Worm (Caenorhabditis elegans): Measurements from ENCODE around the gene irld-65.

DNA sequence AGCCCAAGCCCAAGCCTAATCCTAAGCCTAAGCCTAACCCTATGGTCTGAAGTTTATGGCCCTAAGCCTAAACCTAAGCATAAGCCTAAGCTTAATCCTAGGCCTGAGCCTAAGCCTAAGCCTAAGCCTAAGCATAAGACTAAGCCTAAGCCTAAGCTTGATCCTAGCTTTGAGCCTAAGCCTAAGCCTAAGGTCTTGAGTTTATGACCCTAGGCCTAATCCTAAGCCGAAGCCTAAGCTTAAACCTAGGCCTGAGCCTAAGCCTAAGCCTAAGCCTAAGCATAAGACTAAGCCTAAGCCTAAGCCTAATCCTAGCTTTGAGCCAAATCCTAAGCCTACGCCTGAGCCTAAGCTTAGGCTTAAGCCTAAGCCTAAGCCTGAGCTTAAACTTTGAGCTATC is 41.3 kb upstream of the irld-65 start:
- TF ChIP-seq snpc-4 (tag; optimal IDR thresholded peaks at IDR 0.05) (no peak), ztf-11 (tag; optimal IDR thresholded peaks at IDR 0.05) (no peak), mab-5 (tag; optimal IDR thresholded peaks at IDR 0.05) (no peak), nhr-237 (tag; optimal IDR thresholded peaks at IDR 0.05) (no peak), elt-1 (tag; optimal IDR thresholded peaks at IDR 0.05; ENCODE audit: borderline replicate concordance, insufficient read depth) (no peak), mep-1 (tag; optimal IDR thresholded peaks at IDR 0.05) (no peak), pha-4 (tag; optimal IDR thresholded peaks at IDR 0.05) (no peak)
